Fruit fly (Drosophila melanogaster): Measurements from ENCODE around the gene CG18130.

Gene CG18130

DNA sequence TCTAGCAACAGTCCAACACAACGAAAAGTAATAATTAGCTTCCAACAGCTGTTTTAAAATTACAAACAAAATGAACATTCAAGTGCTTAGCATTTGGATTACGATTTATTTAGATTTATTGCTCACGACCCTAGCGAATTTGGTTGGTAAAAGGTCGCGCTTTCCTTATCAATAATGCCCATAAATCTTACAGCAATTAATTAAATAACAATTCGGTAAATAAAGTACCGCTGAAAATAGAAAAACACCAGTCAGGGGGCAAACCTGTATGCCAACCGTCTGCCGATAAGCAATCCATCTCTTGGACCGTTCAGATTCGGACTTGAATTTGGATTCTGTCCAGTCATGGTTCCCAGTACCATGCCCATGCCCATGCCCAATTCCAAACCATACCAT lies 20.5 kb upstream of the CG18130 start:
- TF ChIP-seq ttk (optimal IDR thresholded peaks at IDR 0.05), result no peak
- TF ChIP-seq psq (optimal IDR thresholded peaks at IDR 0.05), result no peak
- TF ChIP-seq Sin3A (optimal IDR thresholded peaks at IDR 0.05), result no peak
- no peak for TF ChIP-seq insv (optimal IDR thresholded peaks at IDR 0.05)
- no peak for TF ChIP-seq h (optimal IDR thresholded peaks at IDR 0.05)
- TF ChIP-seq Myc (optimal IDR thresholded peaks at IDR 0.05), result no peak

dm6 chrX:12012149-12013097 lies 19.9 kb upstream of the CG18130 start, which contains the start of the genes CG1492 and regucalcin:
Gene CG1492 (minus strand): TSS chrX:12012211.
Gene regucalcin (plus strand): TSS chrX:12012377.
- TF ChIP-seq Sin3A (optimal IDR thresholded peaks at IDR 0.05), result no peak
- TF ChIP-seq Myc (optimal IDR thresholded peaks at IDR 0.05), result no peak
- TF ChIP-seq psq (optimal IDR thresholded peaks at IDR 0.05), result peak; percentile 41
- TF ChIP-seq insv (optimal IDR thresholded peaks at IDR 0.05), result no peak
- no peak for TF ChIP-seq ttk (optimal IDR thresholded peaks at IDR 0.05)
- no peak for TF ChIP-seq h (optimal IDR thresholded peaks at IDR 0.05)

- TF ChIP-seq Sin3A (optimal IDR thresholded peaks at IDR 0.05) (no peak), h (optimal IDR thresholded peaks at IDR 0.05) (no peak), insv (optimal IDR thresholded peaks at IDR 0.05) (no peak), ttk (optimal IDR thresholded peaks at IDR 0.05) (no peak), Myc (optimal IDR thresholded peaks at IDR 0.05) (no peak), psq (optimal IDR thresholded peaks at IDR 0.05) (no peak)
Observed at dm6 chrX:12007593-12007992, 15.0 kb upstream of the CG18130 start.

DNA sequence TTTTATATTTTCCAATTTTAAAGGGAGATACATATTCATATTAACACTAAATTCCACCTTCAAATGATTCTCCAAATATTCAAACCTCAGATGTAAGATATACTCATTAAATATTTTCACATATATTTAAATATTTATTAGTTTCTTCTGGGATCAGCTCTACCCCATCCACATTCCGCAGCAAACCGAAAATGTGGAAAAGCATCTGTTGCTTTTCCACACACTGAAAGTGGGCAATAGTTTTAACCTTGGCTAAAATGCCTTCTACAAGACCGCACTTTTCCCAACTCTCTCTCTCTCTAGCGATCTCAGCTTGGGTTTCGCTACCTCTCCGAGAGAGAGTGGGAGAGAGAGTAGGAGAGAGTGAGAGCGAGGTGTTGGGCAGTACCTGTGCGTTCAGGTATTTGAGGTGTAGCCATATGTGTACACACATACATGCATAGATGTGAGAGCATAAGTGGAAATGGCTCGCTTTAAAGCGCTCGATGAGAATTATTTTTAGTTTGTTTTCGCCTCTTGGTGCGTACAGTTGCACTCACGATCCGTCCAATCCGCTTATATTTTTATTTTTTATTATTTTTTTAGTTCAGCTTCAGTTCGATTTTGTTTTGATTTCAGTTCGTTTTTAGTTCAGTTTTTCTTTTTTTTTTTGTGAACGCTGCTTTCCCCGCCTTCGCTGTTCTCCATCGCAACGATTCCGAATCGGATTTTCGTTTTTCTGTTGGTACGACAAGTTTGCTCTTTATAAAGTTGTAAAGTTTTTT lies 14.3 kb upstream of the CG18130 start, which contains the start of gene CG1806:
CG1806 (plus strand) TSS at position 499 of the 764 bp plus-strand sequence.
- TF ChIP-seq psq (optimal IDR thresholded peaks at IDR 0.05) (no peak), ttk (optimal IDR thresholded peaks at IDR 0.05) (no peak), Sin3A (optimal IDR thresholded peaks at IDR 0.05) (no peak), h (optimal IDR thresholded peaks at IDR 0.05) (no peak), insv (optimal IDR thresholded peaks at IDR 0.05) (no peak), Myc (optimal IDR thresholded peaks at IDR 0.05) (no peak)

- TF ChIP-seq h (optimal IDR thresholded peaks at IDR 0.05) (no peak), ttk (optimal IDR thresholded peaks at IDR 0.05) (no peak)
Observed at dm6 chrX:12004395-12004768, 11.8 kb upstream of the CG18130 start.

- TF ChIP-seq insv (optimal IDR thresholded peaks at IDR 0.05), result no peak
- TF ChIP-seq Myc (optimal IDR thresholded peaks at IDR 0.05), result no peak
- no peak for TF ChIP-seq h (optimal IDR thresholded peaks at IDR 0.05)
- TF ChIP-seq psq (optimal IDR thresholded peaks at IDR 0.05), result no peak
- TF ChIP-seq ttk (optimal IDR thresholded peaks at IDR 0.05), result no peak
- TF ChIP-seq Sin3A (optimal IDR thresholded peaks at IDR 0.05), result no peak
Observed at dm6 chrX:12003437-12004394, 11.1 kb upstream of the CG18130 start, which contains the start of gene fw. Gene fw (minus strand): TSS chrX:12003914.

dm6 chrX:12001005-12001404 lies 8.4 kb upstream of the CG18130 start:
- TF ChIP-seq ttk (optimal IDR thresholded peaks at IDR 0.05) (no peak), Myc (optimal IDR thresholded peaks at IDR 0.05) (no peak), Sin3A (optimal IDR thresholded peaks at IDR 0.05) (no peak), h (optimal IDR thresholded peaks at IDR 0.05) (no peak), psq (optimal IDR thresholded peaks at IDR 0.05) (no peak), insv (optimal IDR thresholded peaks at IDR 0.05) (no peak)

DNA sequence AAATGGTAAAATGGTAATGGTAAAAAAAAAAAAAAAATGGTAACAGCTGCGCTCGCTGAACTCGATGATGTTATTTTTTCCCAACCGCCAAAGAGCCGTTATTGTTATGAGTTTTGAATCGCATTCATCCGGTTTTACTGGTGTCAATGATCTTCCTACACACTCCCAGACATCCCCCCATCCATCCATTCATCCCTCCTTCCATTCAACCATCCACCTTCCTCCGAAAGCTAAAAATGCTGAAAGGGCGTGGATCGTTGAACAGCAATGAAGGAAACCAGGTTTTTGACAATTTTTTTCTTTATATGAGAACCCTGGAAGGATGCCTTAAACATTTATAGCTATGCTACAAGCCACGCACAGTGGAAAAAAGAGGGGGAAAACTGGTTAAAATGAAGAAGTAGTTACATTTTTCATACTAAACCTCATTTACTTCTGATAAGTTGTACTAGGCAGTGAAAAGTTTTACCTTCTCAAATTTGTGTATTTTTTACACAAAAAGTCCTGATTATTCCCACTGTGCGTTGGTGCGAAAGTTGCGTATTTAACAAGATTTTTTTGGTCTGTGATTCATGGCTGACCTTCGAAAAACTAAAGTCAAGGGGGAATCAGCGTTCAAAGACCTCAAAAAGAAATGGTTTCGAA lies 7.5 kb upstream of the CG18130 start:
- TF ChIP-seq h (optimal IDR thresholded peaks at IDR 0.05) (no peak), ttk (optimal IDR thresholded peaks at IDR 0.05) (no peak), Sin3A (optimal IDR thresholded peaks at IDR 0.05) (no peak), Myc (optimal IDR thresholded peaks at IDR 0.05) (no peak), psq (optimal IDR thresholded peaks at IDR 0.05) (no peak), insv (optimal IDR thresholded peaks at IDR 0.05) (no peak)

dm6 chrX:11993279-11993678 lies 711 bp upstream of the CG18130 start:
- no peak for TF ChIP-seq psq (optimal IDR thresholded peaks at IDR 0.05)
- TF ChIP-seq insv (optimal IDR thresholded peaks at IDR 0.05), result no peak
- no peak for TF ChIP-seq Sin3A (optimal IDR thresholded peaks at IDR 0.05)
- TF ChIP-seq ttk (optimal IDR thresholded peaks at IDR 0.05), result no peak
- no peak for TF ChIP-seq h (optimal IDR thresholded peaks at IDR 0.05)
- TF ChIP-seq Myc (optimal IDR thresholded peaks at IDR 0.05), result no peak

DNA sequence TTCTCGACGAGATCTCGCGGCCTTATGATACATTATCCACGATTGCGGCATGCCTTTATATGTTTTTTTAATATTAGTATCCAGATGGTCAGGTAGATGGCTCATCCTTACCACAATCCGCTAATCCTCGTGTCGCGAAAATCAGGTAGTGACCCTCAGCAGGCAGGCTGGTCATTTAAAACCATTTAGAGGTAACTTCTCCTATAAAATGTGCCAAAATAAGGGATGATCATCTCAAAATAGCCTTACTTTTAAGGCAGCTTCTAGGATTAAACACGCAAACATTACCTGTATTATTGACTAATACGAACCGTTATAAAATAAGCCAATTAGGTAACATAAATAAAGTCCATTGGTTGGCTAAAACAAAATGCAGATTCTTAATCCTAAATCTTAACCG lies 3.7 kb downstream of the CG18130 start, which contains the start of gene tsg:
tsg (minus strand) TSS at position 37 of the 400 bp plus-strand sequence.
- TF ChIP-seq ttk (optimal IDR thresholded peaks at IDR 0.05) (no peak), Myc (optimal IDR thresholded peaks at IDR 0.05) (no peak), Sin3A (optimal IDR thresholded peaks at IDR 0.05) (no peak), psq (optimal IDR thresholded peaks at IDR 0.05) (no peak), h (optimal IDR thresholded peaks at IDR 0.05) (no peak), insv (optimal IDR thresholded peaks at IDR 0.05) (no peak)

Data from Kc167 (cell line).